Worm (Caenorhabditis elegans): ENCODE results near the gene faah-6.

faah-6 gene

DNA sequence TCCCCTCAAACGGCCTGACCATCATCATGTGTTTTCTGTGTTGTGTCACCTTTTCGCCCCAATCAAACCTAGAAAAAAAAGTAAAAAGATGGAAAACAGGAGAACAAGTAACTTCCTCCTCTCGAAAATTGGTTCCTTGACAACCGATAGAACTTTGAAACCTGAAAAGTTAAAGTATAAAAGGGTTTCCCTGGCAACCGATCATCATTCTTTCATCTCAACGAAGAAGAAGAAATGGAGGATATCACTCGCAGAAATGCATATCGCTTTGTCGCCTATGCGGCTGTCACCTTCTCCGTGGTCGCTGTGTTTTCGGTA, 53.5 kb downstream of the faah-6 start, which contains the start of gene col-95:
Gene col-95 (plus strand): TSS at position 219 of the 318 bp plus-strand sequence.
- TF ChIP-seq xnd-1 (tag; optimal IDR thresholded peaks at IDR 0.05) (no peak), tlf-1 (GFP tag; optimal IDR thresholded peaks at IDR 0.05) (no peak), ets-4 (GFP tag; optimal IDR thresholded peaks at IDR 0.05) (no peak), tbp1 (GFP tag; optimal IDR thresholded peaks at IDR 0.05) (no peak), efl-1 (GFP tag; optimal IDR thresholded peaks at IDR 0.05) (no peak), ztf-22 (GFP tag; optimal IDR thresholded peaks at IDR 0.05) (no peak), madf-10 (tag; optimal IDR thresholded peaks at IDR 0.05) (no peak), zfh-2 (GFP tag; conservative IDR thresholded peaks at IDR 0.05) (no peak), ztf-6 (GFP tag; IDR thresholded peaks at IDR 0.05) (no peak)

ce11 chrIII:11704377-11704978, 54.2 kb downstream of the faah-6 start:
- TF ChIP-seq repo-1 (tag; optimal IDR thresholded peaks at IDR 0.05) = no peak
- no peak for TF ChIP-seq bed-2 (GFP tag; IDR thresholded peaks at IDR 0.05)
- TF ChIP-seq egrh-3 (GFP tag; IDR thresholded peaks at IDR 0.05) = peak; percentile 92
- no peak for TF ChIP-seq Y79H2A.3 (GFP tag; conservative IDR thresholded peaks at IDR 0.05)
- TF ChIP-seq ztf-26 (tag; optimal IDR thresholded peaks at IDR 0.05) = no peak
- TF ChIP-seq dox-1 (GFP tag; IDR thresholded peaks at IDR 0.05) = 0 out of 2 replicates have a peak, but pooled peaks have one; percentile 8
- no peak for TF ChIP-seq snpc-3.4 (tag; optimal IDR thresholded peaks at IDR 0.05)
- TF ChIP-seq ama-1 (optimal IDR thresholded peaks at IDR 0.05) = no peak
- no peak for TF ChIP-seq ama-1 (GFP tag; optimal IDR thresholded peaks at IDR 0.05)
- no peak for TF ChIP-seq ets-4 (GFP tag; optimal IDR thresholded peaks at IDR 0.05)
- TF ChIP-seq F57C9.4 (tag; optimal IDR thresholded peaks at IDR 0.05) = no peak
- TF ChIP-seq ztf-25 (GFP tag; IDR thresholded peaks at IDR 0.05) = no peak
- TF ChIP-seq unc-62 (GFP tag; optimal IDR thresholded peaks at IDR 0.05) = no peak
- no peak for TF ChIP-seq hsf-1 (GFP tag; IDR thresholded peaks at IDR 0.05)
- 0 out of 2 replicates have a peak, but pooled peaks have one; percentile 4 for TF ChIP-seq hmg-1.2 (GFP tag; IDR thresholded peaks at IDR 0.05)
- no peak for TF ChIP-seq egl-44 (GFP tag; IDR thresholded peaks at IDR 0.05)
- TF ChIP-seq rcor-1 (GFP tag; IDR thresholded peaks at IDR 0.05) = no peak
- TF ChIP-seq K11D2.4 (GFP tag; IDR thresholded peaks at IDR 0.05) = no peak
- peak; percentile 91 for TF ChIP-seq zfh-2 (GFP tag; conservative IDR thresholded peaks at IDR 0.05)
- 0 out of 2 replicates have a peak, but pooled peaks have one; percentile 28 for TF ChIP-seq aptf-3 (GFP tag; IDR thresholded peaks at IDR 0.05)
- TF ChIP-seq B0019.2 (GFP tag; conservative IDR thresholded peaks at IDR 0.05) = no peak
- no peak for TF ChIP-seq C06A6.2 (GFP tag; conservative IDR thresholded peaks at IDR 0.05)

DNA sequence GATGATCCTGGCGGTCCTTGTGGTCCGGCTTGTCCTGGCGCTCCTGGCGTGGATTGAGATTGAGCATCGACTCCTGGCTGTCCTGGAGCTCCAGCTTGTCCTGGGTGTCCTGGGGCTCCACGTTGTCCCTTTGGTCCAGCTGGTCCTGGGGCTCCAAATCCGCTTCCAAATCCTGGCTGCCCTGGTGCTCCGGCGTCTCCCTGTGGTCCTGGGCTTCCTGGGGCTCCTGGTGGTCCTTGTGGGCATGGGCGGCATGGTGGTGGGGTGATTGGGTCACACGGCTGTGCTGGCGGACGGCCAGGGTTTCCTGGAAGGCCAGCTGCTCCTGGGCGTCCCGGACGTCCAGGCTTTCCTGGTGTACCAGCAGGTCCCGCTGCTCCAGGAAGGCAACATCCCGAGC, 55.7 kb downstream of the faah-6 start:
- TF ChIP-seq egrh-3 (GFP tag; IDR thresholded peaks at IDR 0.05) (peak; percentile 93), F10E7.11 (tag; optimal IDR thresholded peaks at IDR 0.05) (no peak), zfh-2 (GFP tag; conservative IDR thresholded peaks at IDR 0.05) (peak; percentile 95), zim-3 (tag; optimal IDR thresholded peaks at IDR 0.05) (no peak), F23B12.7 (tag; optimal IDR thresholded peaks at IDR 0.05; ENCODE audit: insufficient read depth) (no peak), lin-26 (GFP tag; IDR thresholded peaks at IDR 0.05) (0 out of 2 replicates have a peak, but pooled peaks have one; percentile 20)

Measured in whole organism, young adult.